Fruit fly (Drosophila melanogaster) whole organism, adult: ENCODE data around the gene CG14245.

Source experiments
- CG11617 ChIP-seq: fragments of 200-800 bp; sonication (Bioruptor generic); optimal IDR thresholded peaks from 2 replicates; lab custom pipeline; 2017; ENCODE audit warnings: mild to moderate bottlenecking, missing biosample characterization, missing genetic modification reagents, missing genetic modification characterization
- CG12768 ChIP-seq: fragments of 200-800 bp; sonication (Bioruptor generic); optimal IDR thresholded peaks from 2 replicates; lab custom pipeline; 2017; ENCODE audit warnings: missing biosample characterization, missing genetic modification characterization, mild to moderate bottlenecking, moderate library complexity, missing genetic modification reagents
- CG14711 ChIP-seq: fragments of 200-800 bp; sonication (Bioruptor generic); optimal IDR thresholded peaks from 2 replicates; lab custom pipeline; 2018; ENCODE audit warnings: missing biosample characterization, mild to moderate bottlenecking, missing genetic modification characterization, moderate library complexity
- CG1620 ChIP-seq: fragments of 200-800 bp; sonication (Bioruptor generic); optimal IDR thresholded peaks from 2 replicates; lab custom pipeline; 2016; ENCODE audit warnings: missing biosample characterization, missing genetic modification characterization
- CG33017 ChIP-seq: fragments of 200-800 bp; sonication (Bioruptor generic); optimal IDR thresholded peaks from 2 replicates; lab custom pipeline; 2018; ENCODE audit warnings: missing biosample characterization, mild to moderate bottlenecking, missing genetic modification characterization, moderate library complexity
- CG5204 ChIP-seq: fragments of 200-800 bp; sonication (Bioruptor generic); optimal IDR thresholded peaks from 2 replicates; lab custom pipeline; 2016; ENCODE audit warnings: missing biosample characterization, missing genetic modification characterization
- CG7045 ChIP-seq: fragments of 200-800 bp; sonication (Bioruptor generic); optimal IDR thresholded peaks from 2 replicates; lab custom pipeline; 2017; ENCODE audit warnings: missing biosample characterization, mild to moderate bottlenecking, missing genetic modification characterization
- CG7101 ChIP-seq: fragments of 200-800 bp; sonication (Bioruptor generic); optimal IDR thresholded peaks from 2 replicates; lab custom pipeline; 2018; ENCODE audit warnings: missing biosample characterization, mild to moderate bottlenecking, missing genetic modification characterization, moderate library complexity
- Clk ChIP-seq: fragments of 200-800 bp; sonication (Bioruptor generic); optimal IDR thresholded peaks from 2 replicates; lab custom pipeline; 2017; ENCODE audit warnings: missing biosample characterization, missing genetic modification characterization
- Crg-1 ChIP-seq: fragments of 200-800 bp; sonication (Bioruptor generic); optimal IDR thresholded peaks from 2 replicates; lab custom pipeline; 2016; ENCODE audit warnings: missing biosample characterization, missing genetic modification characterization
- Hr96 ChIP-seq: fragments of 200-800 bp; sonication (Bioruptor generic); optimal IDR thresholded peaks from 2 replicates; lab custom pipeline; 2016; ENCODE audit warnings: missing biosample characterization, missing genetic modification characterization
- Mnt ChIP-seq: fragments of 200-800 bp; sonication (Bioruptor generic); optimal IDR thresholded peaks from 2 replicates; lab custom pipeline; 2016; ENCODE audit warnings: missing biosample characterization, mild to moderate bottlenecking, missing genetic modification characterization
- bab1 ChIP-seq: fragments of 200-800 bp; sonication (Bioruptor generic); optimal IDR thresholded peaks from 3 replicates; lab custom pipeline; 2019; ENCODE audit warnings: missing biosample characterization, mild to moderate bottlenecking, missing genetic modification characterization, moderate library complexity
- cic ChIP-seq: fragments of 200-800 bp; sonication (Bioruptor generic); optimal IDR thresholded peaks from 2 replicates; lab custom pipeline; 2017; ENCODE audit warnings: missing biosample characterization, mild to moderate bottlenecking, missing genetic modification characterization, moderate library complexity
- cnc ChIP-seq, 2 experiments: fragments of >200 bp; optimal IDR thresholded peaks; 2 replicates each; lab custom pipeline; 2017
- kay ChIP-seq: fragments of 200-800 bp; sonication (Bioruptor generic); peaks from one replicate; lab custom pipeline; 2016; ENCODE audit warnings: missing biosample characterization, missing genetic modification characterization, borderline replicate concordance
- ovo ChIP-seq: fragments of 200-800 bp; sonication (Bioruptor generic); optimal IDR thresholded peaks from 2 replicates; lab custom pipeline; 2016; ENCODE audit warnings: missing biosample characterization, missing genetic modification characterization
- pad ChIP-seq: fragments of 200-800 bp; sonication (Bioruptor generic); optimal IDR thresholded peaks from 3 replicates; lab custom pipeline; 2017; ENCODE audit warnings: missing biosample characterization, missing genetic modification characterization, mild to moderate bottlenecking, moderate library complexity, missing genetic modification reagents
- tj ChIP-seq: fragments of 200-800 bp; sonication (Bioruptor generic); optimal IDR thresholded peaks from 3 replicates; lab custom pipeline; 2017; ENCODE audit warnings: missing biosample characterization, mild to moderate bottlenecking, missing genetic modification characterization, moderate library complexity
- toe ChIP-seq: fragments of 200-800 bp; sonication (Bioruptor generic); optimal IDR thresholded peaks from 2 replicates; lab custom pipeline; 2016; ENCODE audit warnings: missing biosample characterization, missing genetic modification characterization

CG14245 gene

DNA sequence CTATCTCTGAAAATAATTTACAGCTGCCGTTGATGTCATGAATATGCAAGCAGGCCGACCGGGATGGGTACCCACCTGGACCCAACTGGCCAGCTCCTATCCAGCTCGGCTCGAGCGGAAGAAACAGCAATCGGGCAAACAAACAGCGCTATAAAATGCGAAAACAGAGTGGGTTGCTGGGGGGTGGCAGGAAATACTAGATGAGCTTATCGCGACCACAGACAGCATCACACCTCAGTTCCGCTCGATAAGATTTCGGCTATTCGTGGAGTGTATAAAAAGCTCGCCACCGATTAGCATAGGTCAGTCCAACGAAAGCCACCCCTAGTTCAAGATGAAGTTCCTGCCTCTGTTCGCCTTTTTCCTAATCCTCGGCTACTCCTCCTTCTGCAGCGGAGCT is at the start of gene CG14245:
CG14245 (plus strand) TSS at position 301 of the 400 bp plus-strand sequence.
- no peak for TF ChIP-seq Crg-1 (GFP tag; lab: Kevin White, UChicago)
- no peak for TF ChIP-seq toe (GFP tag; lab: Kevin White, UChicago)
- no peak for TF ChIP-seq ovo (GFP tag; lab: Kevin White, UChicago)
- no peak for TF ChIP-seq cic (GFP tag; lab: Kevin White, UChicago)
- no peak for TF ChIP-seq CG7101 (tag; lab: Kevin White, UChicago)
- TF ChIP-seq bab1 (GFP tag; lab: Kevin White, UChicago): no peak
- TF ChIP-seq cnc (optimal IDR thresholded peaks at IDR 0.05; lab: Kevin White, UChicago): no peak
- TF ChIP-seq CG1620 (GFP tag; lab: Kevin White, UChicago): no peak
- TF ChIP-seq CG33017 (tag; lab: Kevin White, UChicago): no peak

DNA sequence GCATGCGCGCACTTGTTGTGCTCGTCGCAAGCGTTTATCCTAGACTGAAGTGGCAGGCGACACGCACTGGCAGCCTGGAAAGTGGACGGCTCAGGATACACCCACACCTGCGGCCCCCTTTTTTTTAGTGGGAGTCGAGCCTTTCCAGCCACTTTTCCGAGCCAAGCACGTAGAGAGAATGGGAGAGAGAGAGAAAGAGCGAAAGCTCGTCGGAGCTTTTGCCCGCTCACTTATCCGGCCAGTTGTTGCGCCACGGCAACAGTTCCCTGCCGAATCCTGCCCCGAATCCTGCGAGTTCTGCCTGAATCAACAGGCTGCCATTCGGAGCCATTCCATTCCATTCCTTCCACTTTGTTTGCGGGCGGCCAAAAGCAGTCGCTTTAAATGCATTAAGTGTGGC is 46.6 kb upstream of the CG14245 start, which contains the start of gene beat-VII:
beat-VII (minus strand) TSS at position 20 of the 400 bp plus-strand sequence.
- TF ChIP-seq CG12768 (GFP tag; lab: Kevin White, UChicago): no peak
- no peak for TF ChIP-seq CG7045 (GFP tag; lab: Kevin White, UChicago)
- TF ChIP-seq CG1620 (GFP tag; lab: Kevin White, UChicago): no peak
- TF ChIP-seq pad (GFP tag; lab: Kevin White, UChicago): peak; percentile 46

DNA sequence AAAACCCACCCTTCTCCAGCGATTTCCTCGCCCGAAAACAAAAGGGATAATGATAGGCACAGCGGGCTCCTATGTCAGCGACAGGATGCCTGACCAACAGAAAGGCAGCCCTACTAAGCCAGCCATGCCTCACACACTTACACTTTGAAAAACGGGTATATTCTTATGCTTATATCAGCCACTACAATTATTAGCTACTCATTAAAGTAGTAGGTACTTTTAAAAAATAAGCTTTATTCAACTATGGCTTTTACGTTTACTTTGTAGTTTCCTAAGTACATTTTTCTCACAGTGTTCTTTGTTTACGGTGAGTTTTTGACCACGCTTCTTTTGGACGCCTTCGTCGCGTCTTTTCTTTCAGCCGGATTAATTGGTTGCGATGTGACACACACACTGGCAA is 38.3 kb upstream of the CG14245 start:
- TF ChIP-seq CG11617 (GFP tag; lab: Kevin White, UChicago) (no peak), bab1 (GFP tag; lab: Kevin White, UChicago) (no peak), CG14711 (tag; lab: Kevin White, UChicago) (no peak), ovo (GFP tag; lab: Kevin White, UChicago) (no peak), cic (GFP tag; lab: Kevin White, UChicago) (no peak), CG1620 (GFP tag; lab: Kevin White, UChicago) (no peak), toe (GFP tag; lab: Kevin White, UChicago) (no peak), kay (no peak), CG12768 (GFP tag; lab: Kevin White, UChicago) (no peak)

DNA sequence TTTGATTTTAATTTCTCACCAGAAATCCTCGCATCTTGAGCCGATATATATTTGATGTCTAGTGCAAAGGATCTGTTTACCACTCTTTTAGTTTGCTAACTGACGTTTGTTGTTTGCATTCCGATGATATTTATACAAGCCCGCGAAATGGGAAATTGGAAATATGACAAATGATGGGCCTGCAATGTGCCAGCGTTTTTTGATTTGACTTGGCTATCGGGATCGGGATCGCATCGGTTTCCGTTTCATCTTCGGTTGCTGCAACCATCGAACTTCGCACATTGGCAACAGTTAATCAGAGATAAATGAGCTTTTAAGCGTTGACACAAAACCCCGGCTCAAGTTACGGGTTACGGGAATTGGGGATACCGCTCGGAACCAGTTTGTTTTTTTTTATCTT is 35.0 kb upstream of the CG14245 start, which contains the start of gene TwdlQ:
TwdlQ (minus strand) TSS at position 101 of the 400 bp plus-strand sequence.
- TF ChIP-seq tj (GFP tag; lab: Kevin White, UChicago) (no peak), CG5204 (GFP tag; lab: Kevin White, UChicago) (no peak), pad (GFP tag; lab: Kevin White, UChicago) (no peak), kay (no peak), CG1620 (GFP tag; lab: Kevin White, UChicago) (no peak), CG14711 (tag; lab: Kevin White, UChicago) (no peak)

DNA sequence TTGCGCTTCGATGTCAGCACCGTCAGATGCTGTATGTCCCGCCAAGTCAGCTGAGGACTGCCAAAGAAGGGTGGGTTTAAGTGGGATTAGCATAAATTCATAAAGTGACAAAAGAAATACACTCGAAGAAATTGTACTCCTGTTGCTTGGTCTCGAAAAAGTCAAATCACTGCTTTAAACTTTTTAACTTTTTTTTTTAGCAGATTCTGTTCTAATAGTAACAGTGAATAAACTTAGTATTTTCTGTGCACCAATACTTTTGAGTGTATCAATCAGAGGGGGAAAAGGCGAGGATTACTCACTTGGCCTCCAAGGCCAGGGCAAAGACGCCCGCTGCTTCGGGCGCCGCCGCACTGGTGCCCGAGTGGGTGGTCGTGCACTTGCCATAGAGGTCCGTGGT is 28.4 kb upstream of the CG14245 start:
- no peak for TF ChIP-seq CG1620 (GFP tag; lab: Kevin White, UChicago)
- no peak for TF ChIP-seq CG7045 (GFP tag; lab: Kevin White, UChicago)
- no peak for TF ChIP-seq cnc (optimal IDR thresholded peaks at IDR 0.05; lab: Kevin White, UChicago)

DNA sequence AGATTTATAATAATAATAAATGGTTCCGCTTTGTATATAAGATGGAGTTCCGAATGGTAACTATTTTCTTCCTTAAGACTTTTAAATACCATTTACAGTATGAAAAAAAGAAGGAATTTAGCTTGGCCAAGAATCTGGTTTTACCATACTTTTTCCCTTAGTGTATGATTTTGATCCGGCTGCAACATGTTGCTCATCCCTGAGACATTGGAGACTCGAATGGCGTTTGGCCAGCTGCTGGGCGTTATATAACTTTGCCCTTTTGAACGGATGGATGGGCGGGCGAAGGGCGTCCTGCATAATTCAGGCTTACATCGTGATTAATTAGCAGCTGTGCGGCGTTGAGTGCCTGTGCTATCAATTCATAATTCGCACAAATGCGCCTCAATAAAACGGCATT is 24.2 kb upstream of the CG14245 start:
- no peak for TF ChIP-seq Clk (GFP tag; lab: Kevin White, UChicago)
- TF ChIP-seq CG33017 (tag; lab: Kevin White, UChicago): no peak
- no peak for TF ChIP-seq Mnt (GFP tag; lab: Kevin White, UChicago)
- no peak for TF ChIP-seq CG14711 (tag; lab: Kevin White, UChicago)
- no peak for TF ChIP-seq Hr96 (GFP tag; lab: Kevin White, UChicago)

DNA sequence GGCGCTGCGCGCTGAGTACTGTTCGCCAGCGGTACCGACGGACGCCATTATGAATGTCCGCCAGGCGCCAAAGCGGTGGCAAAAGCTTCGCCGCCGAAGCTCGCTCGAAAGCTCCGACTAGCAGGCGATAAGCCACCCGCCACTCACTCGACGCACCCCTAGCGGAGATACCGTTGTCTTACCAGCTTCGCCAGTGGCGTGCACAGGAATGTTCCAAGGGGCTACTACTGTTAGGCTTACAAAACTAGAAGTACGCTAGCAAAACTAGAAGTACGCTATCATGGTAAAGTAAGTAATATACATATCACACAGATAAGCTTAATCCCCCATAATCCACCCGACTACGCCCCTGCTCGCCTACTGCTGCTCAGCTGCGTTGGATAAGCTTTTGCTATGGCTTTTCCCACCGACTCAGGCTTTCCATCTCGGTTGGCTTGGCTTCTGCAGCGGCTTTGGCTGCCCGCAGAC is 14.4 kb upstream of the CG14245 start, which contains the start of gene amon:
amon (minus strand) TSS at position 51 of the 468 bp plus-strand sequence.
- TF ChIP-seq pad (GFP tag; lab: Kevin White, UChicago) (peak; percentile 94), CG14711 (tag; lab: Kevin White, UChicago) (peak; percentile 92), tj (GFP tag; lab: Kevin White, UChicago) (peak; percentile 83), Clk (GFP tag; lab: Kevin White, UChicago) (peak; percentile 100), Hr96 (GFP tag; lab: Kevin White, UChicago) (peak; percentile 99), CG5204 (GFP tag; lab: Kevin White, UChicago) (peak; percentile 99), CG7045 (GFP tag; lab: Kevin White, UChicago) (peak; percentile 100), bab1 (GFP tag; lab: Kevin White, UChicago) (no peak), toe (GFP tag; lab: Kevin White, UChicago) (peak; percentile 99), CG33017 (tag; lab: Kevin White, UChicago) (peak; percentile 98), cnc (optimal IDR thresholded peaks at IDR 0.05; lab: Kevin White, UChicago) (no peak), Crg-1 (GFP tag; lab: Kevin White, UChicago) (peak; percentile 96), ovo (GFP tag; lab: Kevin White, UChicago) (peak; percentile 92), cic (GFP tag; lab: Kevin White, UChicago) (peak; percentile 95), CG1620 (GFP tag; lab: Kevin White, UChicago) (peak; percentile 86), CG11617 (GFP tag; lab: Kevin White, UChicago) (peak; percentile 96), CG12768 (GFP tag; lab: Kevin White, UChicago) (peak; percentile 100), Mnt (GFP tag; lab: Kevin White, UChicago) (peak; percentile 91), CG7101 (tag; lab: Kevin White, UChicago) (peak; percentile 97), kay (no peak)
